Fruit fly (Drosophila melanogaster) whole organism, pupa: ENCODE measurements around the gene CG13002.

Experiments used
- CG10348 ChIP-seq: fragments of 200-800 bp; sonication (Bioruptor generic); IDR thresholded peaks from 2 replicates; pipeline ENCODE4 v1.3.6; 2022; ENCODE audit warnings: missing biosample characterization, missing genetic modification characterization
- CG12605 ChIP-seq: fragments of 200-800 bp; sonication (Bioruptor generic); IDR thresholded peaks from 2 replicates; pipeline ENCODE4 v1.3.6; 2022; ENCODE audit warnings: missing biosample characterization, missing genetic modification characterization
- CG13204 ChIP-seq: fragments of 200-800 bp; sonication (Bioruptor generic); optimal IDR thresholded peaks from 2 replicates; lab custom pipeline; 2018; ENCODE audit warnings: missing biosample characterization, mild to moderate bottlenecking, missing genetic modification characterization, moderate library complexity
- CG14655 ChIP-seq: fragments of 200-800 bp; sonication (Bioruptor generic); optimal IDR thresholded peaks from 3 replicates; lab custom pipeline; 2017; ENCODE audit warnings: mild to moderate bottlenecking, missing biosample characterization, missing genetic modification reagents, missing genetic modification characterization
- CG15710 ChIP-seq: fragments of 200-800 bp; sonication (Bioruptor generic); optimal IDR thresholded peaks from 2 replicates; lab custom pipeline; 2018; ENCODE audit warnings: missing biosample characterization, mild to moderate bottlenecking, missing genetic modification characterization, moderate library complexity
- CG17806 ChIP-seq: fragments of 200-800 bp; sonication (Bioruptor generic); optimal IDR thresholded peaks from 2 replicates; lab custom pipeline; 2018; ENCODE audit warnings: missing biosample characterization, mild to moderate bottlenecking, missing genetic modification characterization, moderate library complexity
- CG32121 ChIP-seq: fragments of 200-800 bp; sonication (Bioruptor generic); IDR thresholded peaks from 2 replicates; pipeline ENCODE4 v1.3.6; 2022; ENCODE audit warnings: missing biosample characterization, missing genetic modification characterization
- CG34367 ChIP-seq: fragments of 200-800 bp; sonication (Bioruptor generic); optimal IDR thresholded peaks from 2 replicates; lab custom pipeline; 2018; ENCODE audit warnings: missing biosample characterization, mild to moderate bottlenecking, missing genetic modification characterization
- CG4496 ChIP-seq: fragments of 200-800 bp; sonication (Bioruptor generic); IDR thresholded peaks from 3 replicates; pipeline ENCODE4 v1.3.6; 2022; ENCODE audit warnings: missing biosample characterization, missing genetic modification characterization
- CG8159 ChIP-seq: fragments of 200-800 bp; sonication (Bioruptor generic); optimal IDR thresholded peaks from 3 replicates; lab custom pipeline; 2018; ENCODE audit warnings: missing biosample characterization, mild to moderate bottlenecking, missing genetic modification characterization, moderate library complexity
- CG8301 ChIP-seq: fragments of 200-800 bp; sonication (Bioruptor generic); optimal IDR thresholded peaks from 2 replicates; lab custom pipeline; 2018; ENCODE audit warnings: missing biosample characterization, mild to moderate bottlenecking, missing genetic modification characterization
- CG9948 ChIP-seq: fragments of 200-800 bp; sonication (Bioruptor generic); optimal IDR thresholded peaks from 2 replicates; lab custom pipeline; 2018; ENCODE audit warnings: missing biosample characterization, mild to moderate bottlenecking, missing genetic modification characterization, moderate library complexity
- D1 ChIP-seq: fragments of 200-800 bp; sonication (Bioruptor generic); optimal IDR thresholded peaks from 2 replicates; lab custom pipeline; 2018; ENCODE audit warnings: missing biosample characterization, mild to moderate bottlenecking, missing genetic modification characterization, moderate library complexity
- EcR ChIP-seq: fragments of 200-800 bp; sonication (Bioruptor generic); optimal IDR thresholded peaks from 3 replicates; lab custom pipeline; 2019; ENCODE audit warnings: missing biosample characterization, missing genetic modification characterization, mild to moderate bottlenecking, moderate library complexity, missing genetic modification reagents
- Ets98B ChIP-seq: fragments of 200-800 bp; sonication (Bioruptor generic); IDR thresholded peaks from 2 replicates; pipeline ENCODE4 v1.3.6; 2022; ENCODE audit warnings: missing biosample characterization, missing genetic modification characterization
- Pif1A ChIP-seq: fragments of 200-800 bp; sonication (Bioruptor generic); optimal IDR thresholded peaks from 3 replicates; lab custom pipeline; 2016; ENCODE audit warnings: missing biosample characterization, missing genetic modification characterization
- Pif1B ChIP-seq: fragments of 200-800 bp; sonication (Bioruptor generic); optimal IDR thresholded peaks from 3 replicates; lab custom pipeline; 2016; ENCODE audit warnings: missing biosample characterization, missing genetic modification characterization
- Snoo ChIP-seq: fragments of 200-800 bp; sonication (Bioruptor generic); optimal IDR thresholded peaks from 3 replicates; lab custom pipeline; 2017; ENCODE audit warnings: missing biosample characterization, mild to moderate bottlenecking, missing genetic modification characterization, inconsistent platforms
- fd96Ca ChIP-seq: fragments of 200-800 bp; sonication (Bioruptor generic); IDR thresholded peaks from 3 replicates; pipeline ENCODE4 v1.3.6; 2022; ENCODE audit warnings: missing biosample characterization, missing genetic modification characterization
- gl ChIP-seq: fragments of 200-800 bp; sonication (Bioruptor generic); optimal IDR thresholded peaks from 2 replicates; lab custom pipeline; 2018; ENCODE audit warnings: missing biosample characterization, mild to moderate bottlenecking, missing genetic modification characterization
- rn ChIP-seq: fragments of 200-800 bp; sonication (Bioruptor generic); IDR thresholded peaks from 2 replicates; pipeline ENCODE4 v1.3.6; 2022; ENCODE audit warnings: missing biosample characterization, missing genetic modification characterization

Gene CG13002

dm6 chrX:16909886-16910285 is 20.3 kb downstream of the CG13002 start:
- no peak for TF ChIP-seq CG17806 (tag; lab: Kevin White, UChicago)
- no peak for TF ChIP-seq CG8301 (tag; lab: Kevin White, UChicago)
- TF ChIP-seq CG12605 (GFP tag; lab: Robert Waterston, UW), result no peak
- no peak for TF ChIP-seq CG9948 (tag; lab: Kevin White, UChicago)
- no peak for TF ChIP-seq CG14655 (GFP tag; lab: Kevin White, UChicago)

- TF ChIP-seq CG8159 (tag; lab: Kevin White, UChicago), result no peak
- TF ChIP-seq EcR, result no peak
- TF ChIP-seq CG10348, result no peak
- no peak for TF ChIP-seq CG8301 (tag; lab: Kevin White, UChicago)
- no peak for TF ChIP-seq Pif1A (GFP tag; lab: Kevin White, UChicago)
These were observed 22.4 kb downstream of the CG13002 start for dm6 chrX:16911962-16912361.

- TF ChIP-seq CG15710 (tag; lab: Kevin White, UChicago) (no peak), EcR (peak; percentile 67), Ets98B (GFP tag; lab: Robert Waterston, UW) (peak; percentile 20; the same call in 1 of the 2 replicates), CG13204 (GFP tag; lab: Kevin White, UChicago) (peak; percentile 40)
- TF ChIP-seq, all 21 proteins: peak for 3
These were observed 23.6 kb downstream of the CG13002 start, which contains the start of gene CG4928 for dm6 chrX:16912965-16913755. CG4928 (plus strand) TSS chrX:16913180.

dm6 chrX:16917462-16917861 is 27.9 kb downstream of the CG13002 start:
- no peak for TF ChIP-seq CG8159 (tag; lab: Kevin White, UChicago)
- TF ChIP-seq EcR, result no peak
- no peak for TF ChIP-seq rn (GFP tag; lab: Robert Waterston, UW)
- TF ChIP-seq CG4496 (GFP tag; lab: Robert Waterston, UW), result 0 out of 3 replicates have a peak, but pooled peaks have one; percentile 16
- TF ChIP-seq fd96Ca, result no peak
- no peak for TF ChIP-seq CG9948 (tag; lab: Kevin White, UChicago)
- TF ChIP-seq gl (tag; lab: Kevin White, UChicago), result no peak
- TF ChIP-seq, all 21 proteins: peak for 1

- no peak for TF ChIP-seq CG8159 (tag; lab: Kevin White, UChicago)
- no peak for TF ChIP-seq D1 (tag; lab: Kevin White, UChicago)
- no peak for TF ChIP-seq Pif1B (GFP tag; lab: Kevin White, UChicago)
- TF ChIP-seq CG14655 (GFP tag; lab: Kevin White, UChicago), result no peak
- TF ChIP-seq CG4496 (GFP tag; lab: Robert Waterston, UW), result no peak
- TF ChIP-seq fd96Ca, result no peak
- TF ChIP-seq CG12605 (GFP tag; lab: Robert Waterston, UW), result no peak
- no peak for TF ChIP-seq CG34367
- no peak for TF ChIP-seq CG13204 (GFP tag; lab: Kevin White, UChicago)
- TF ChIP-seq EcR, result no peak
- TF ChIP-seq CG8301 (tag; lab: Kevin White, UChicago), result no peak
- TF ChIP-seq Ets98B (GFP tag; lab: Robert Waterston, UW), result no peak
- no peak for TF ChIP-seq gl (tag; lab: Kevin White, UChicago)
- no peak for TF ChIP-seq CG9948 (tag; lab: Kevin White, UChicago)
- TF ChIP-seq, all 21 proteins: peak for 0
These were observed 29.2 kb downstream of the CG13002 start for dm6 chrX:16918767-16919336.

- TF ChIP-seq fd96Ca (0 out of 3 replicates have a peak, but pooled peaks have one; percentile 8), D1 (tag; lab: Kevin White, UChicago) (no peak), CG10348 (no peak)
These were observed 31.2 kb downstream of the CG13002 start for dm6 chrX:16920682-16921286.

dm6 chrX:16922626-16923025 is 33.0 kb downstream of the CG13002 start:
- TF ChIP-seq CG15710 (tag; lab: Kevin White, UChicago) (no peak), CG8159 (tag; lab: Kevin White, UChicago) (no peak), CG10348 (no peak), CG9948 (tag; lab: Kevin White, UChicago) (no peak), CG4496 (GFP tag; lab: Robert Waterston, UW) (no peak), D1 (tag; lab: Kevin White, UChicago) (no peak), CG8301 (tag; lab: Kevin White, UChicago) (no peak), CG17806 (tag; lab: Kevin White, UChicago) (no peak), CG32121 (GFP tag; lab: Robert Waterston, UW) (no peak), fd96Ca (no peak), CG13204 (GFP tag; lab: Kevin White, UChicago) (no peak), EcR (no peak), Snoo (tag; lab: Kevin White, UChicago) (no peak), Ets98B (GFP tag; lab: Robert Waterston, UW) (no peak), rn (GFP tag; lab: Robert Waterston, UW) (no peak), Pif1B (GFP tag; lab: Kevin White, UChicago) (no peak), CG34367 (no peak), gl (tag; lab: Kevin White, UChicago) (no peak)
